Worm (Caenorhabditis elegans) whole organism, young adult: Measurements from ENCODE around the gene F49E11.2.

Experiments used
- F49E8.2 ChIP-seq: sonication (generic microtip); optimal IDR thresholded peaks from 3 replicates; lab custom pipeline; 2017; ENCODE audit warnings: missing genetic modification characterization, mild to moderate bottlenecking, missing compliant biosample characterization, antibody characterized with exemption, moderate library complexity; ENCODE audit not compliant: insufficient read depth
- K11D2.4 ChIP-seq: fragments of 200-800 bp; sonication (Bioruptor generic); IDR thresholded peaks from 2 replicates; pipeline ENCODE4 v1.3.6; 2022; ENCODE audit warnings: missing genetic modification reagents, missing genetic modification characterization, missing compliant biosample characterization
- ama-1 ChIP-seq, 3 experiments: fragments of 150-350 bp in 1 of 3; sonication (generic microtip) in 2 of 3; optimal IDR thresholded peaks; 2 replicates each; lab custom pipeline; 2014 to 2018; ENCODE audit warnings: missing biosample characterization in 2 of 3, missing genetic modification characterization in 2 of 3, missing genetic modification reagents in 2 of 3
- atf-7 ChIP-seq: sonication (generic microtip); optimal IDR thresholded peaks from 2 replicates; lab custom pipeline; 2017; ENCODE audit warnings: mild to moderate bottlenecking, missing genetic modification characterization, missing compliant biosample characterization
- bed-1 ChIP-seq: fragments of 200-800 bp; sonication (Bioruptor generic); IDR thresholded peaks from 2 replicates; pipeline ENCODE4 v1.3.6; 2022; ENCODE audit warnings: missing genetic modification reagents, missing genetic modification characterization, missing compliant biosample characterization
- bed-2 ChIP-seq: fragments of 200-800 bp; sonication (Bioruptor generic); IDR thresholded peaks from 2 replicates; pipeline ENCODE4 v1.3.6; 2022; ENCODE audit warnings: missing genetic modification reagents, missing genetic modification characterization, missing compliant biosample characterization
- hsf-1 ChIP-seq: fragments of 200-800 bp; sonication (Bioruptor generic); IDR thresholded peaks from 2 replicates; pipeline ENCODE4 v1.3.6; 2022; ENCODE audit warnings: missing genetic modification reagents, missing genetic modification characterization, missing compliant biosample characterization
- lin-35 ChIP-seq, 3 experiments: fragments of 150-350 bp in 2 of 3; sonication (generic microtip) in 1 of 3; optimal IDR thresholded peaks; 2 replicates each; lab custom pipeline; 2014 to 2018; ENCODE audit warnings: missing biosample characterization in 3 of 3, missing genetic modification characterization in 3 of 3, missing genetic modification reagents in 3 of 3
- mxl-1 ChIP-seq: sonication (generic microtip); optimal IDR thresholded peaks from 2 replicates; lab custom pipeline; 2016; ENCODE audit warnings: missing genetic modification characterization, missing compliant biosample characterization
- nhr-179 ChIP-seq: sonication (generic microtip); optimal IDR thresholded peaks from 2 replicates; lab custom pipeline; 2016; ENCODE audit warnings: mild to moderate bottlenecking, missing genetic modification characterization, missing compliant biosample characterization
- pha-4 ChIP-seq: fragments of 150-350 bp; sonication (generic microtip); optimal IDR thresholded peaks from 2 replicates; lab custom pipeline; 2014; ENCODE audit warnings: missing biosample characterization, missing genetic modification reagents, missing genetic modification characterization
- rec-8 ChIP-seq, 2 experiments: sonication (generic microtip); optimal IDR thresholded peaks; 2 replicates each; lab custom pipeline; 2016; ENCODE audit warnings: mild to moderate bottlenecking in 2 of 2, missing genetic modification characterization in 2 of 2, missing genetic modification reagents in 2 of 2, missing genotype in 2 of 2, missing biosample characterization in 1 of 2, missing compliant biosample characterization in 1 of 2, moderate library complexity in 1 of 2
- unc-130 ChIP-seq: sonication (generic microtip); optimal IDR thresholded peaks from 2 replicates; lab custom pipeline; 2016; ENCODE audit warnings: missing genetic modification reagents, missing genetic modification characterization, missing compliant biosample characterization
- ztf-25 ChIP-seq: fragments of 200-800 bp; sonication (Bioruptor generic); IDR thresholded peaks from 2 replicates; pipeline ENCODE4 v1.3.6; 2022; ENCODE audit warnings: missing genetic modification reagents, missing genetic modification characterization, missing compliant biosample characterization

- TF ChIP-seq lin-35 (GFP tag; optimal IDR thresholded peaks at IDR 0.05; lab: Kevin White, UChicago), result no peak
- TF ChIP-seq mxl-1, result no peak
- no peak for TF ChIP-seq bed-2
- no peak for TF ChIP-seq unc-130 (GFP tag; lab: Kevin White, UChicago)
- TF ChIP-seq hsf-1 (GFP tag; lab: Robert Waterston, UW), result no peak
- no peak for TF ChIP-seq bed-1 (GFP tag; lab: Robert Waterston, UW)
- no peak for TF ChIP-seq rec-8 (tag; optimal IDR thresholded peaks at IDR 0.05; lab: Kevin White, UChicago)
- TF ChIP-seq nhr-179 (tag; lab: Kevin White, UChicago), result no peak
- no peak for TF ChIP-seq ama-1 (optimal IDR thresholded peaks at IDR 0.05; lab: Kevin White, UChicago)
- TF ChIP-seq ama-1 (GFP tag; optimal IDR thresholded peaks at IDR 0.05; lab: Kevin White, UChicago), result no peak
- TF ChIP-seq atf-7 (tag; lab: Kevin White, UChicago), result no peak
- no peak for TF ChIP-seq pha-4 (tag; lab: Kevin White, UChicago)
- TF ChIP-seq K11D2.4 (GFP tag; lab: Robert Waterston, UW), result no peak
- TF ChIP-seq F49E8.2, result no peak
- TF ChIP-seq ztf-25, result no peak
Observed at ce11 chrIV:13046848-13047247, 8.1 kb upstream of the F49E11.2 start, which contains the start of gene scl-9.
